Fruit fly (Drosophila melanogaster) whole organism, embryonic: ENCODE data around the gene Pde9.

Source experiments
- B-H2 ChIP-seq: fragments of 200-800 bp; sonication (Bioruptor generic); optimal IDR thresholded peaks from 2 replicates; lab custom pipeline; 2018; ENCODE audit warnings: missing biosample characterization, mild to moderate bottlenecking, missing genetic modification characterization
- CG1024 ChIP-seq: fragments of 200-800 bp; sonication (Bioruptor generic); IDR thresholded peaks from 2 replicates; pipeline ENCODE4 v1.3.6; 2022; ENCODE audit warnings: missing biosample characterization, missing genetic modification characterization
- CG10654 ChIP-seq: fragments of 200-800 bp; sonication (Bioruptor generic); optimal IDR thresholded peaks from 2 replicates; lab custom pipeline; 2016; ENCODE audit warnings: missing biosample characterization, missing genetic modification characterization
- CG11093 ChIP-seq: fragments of 200-800 bp; sonication (Bioruptor generic); IDR thresholded peaks from 3 replicates; pipeline ENCODE4 v1.3.6; 2022; ENCODE audit warnings: missing biosample characterization, missing genetic modification characterization
- CG11695 ChIP-seq: fragments of 200-800 bp; sonication (Bioruptor generic); IDR thresholded peaks from 3 replicates; pipeline ENCODE4 v1.3.6; 2022; ENCODE audit warnings: missing biosample characterization, missing genetic modification characterization
- CG12155 ChIP-seq: fragments of 200-800 bp; sonication (Bioruptor generic); optimal IDR thresholded peaks from 3 replicates; lab custom pipeline; 2016; ENCODE audit warnings: missing biosample characterization, missing genetic modification characterization
- CG15269 ChIP-seq: fragments of 200-800 bp; sonication (Bioruptor generic); optimal IDR thresholded peaks from 2 replicates; lab custom pipeline; 2018; ENCODE audit warnings: missing biosample characterization, mild to moderate bottlenecking, missing genetic modification characterization, moderate library complexity
- CG15696 ChIP-seq: fragments of 200-800 bp; sonication (Bioruptor generic); optimal IDR thresholded peaks from 2 replicates; lab custom pipeline; 2019; ENCODE audit warnings: missing biosample characterization, mild to moderate bottlenecking, missing genetic modification characterization, moderate library complexity
- CG17912 ChIP-seq: fragments of 200-800 bp; sonication (Bioruptor generic); optimal IDR thresholded peaks from 2 replicates; lab custom pipeline; 2018; ENCODE audit warnings: missing biosample characterization, mild to moderate bottlenecking, missing genetic modification characterization
- CG2712 ChIP-seq: fragments of 200-800 bp; optimal IDR thresholded peaks from 3 replicates; lab custom pipeline; 2019; ENCODE audit warnings: missing biosample characterization, mild to moderate bottlenecking, missing genetic modification characterization, moderate library complexity
- CG2875 ChIP-seq: fragments of 200-800 bp; sonication (Bioruptor generic); optimal IDR thresholded peaks from 2 replicates; lab custom pipeline; 2017; ENCODE audit warnings: missing biosample characterization, mild to moderate bottlenecking, missing genetic modification characterization, missing genetic modification reagents
- CG31441 ChIP-seq: fragments of 200-800 bp; sonication (Bioruptor generic); IDR thresholded peaks from 2 replicates; pipeline ENCODE4 v1.3.6; 2022; ENCODE audit warnings: missing biosample characterization, missing genetic modification characterization
- CG32532 ChIP-seq: fragments of 200-800 bp; sonication (Bioruptor generic); IDR thresholded peaks from 2 replicates; pipeline ENCODE4 v1.3.6; 2022; ENCODE audit warnings: missing biosample characterization, missing genetic modification characterization
- CG3407 ChIP-seq: fragments of 200-800 bp; sonication (Bioruptor generic); optimal IDR thresholded peaks from 2 replicates; lab custom pipeline; 2018; ENCODE audit warnings: missing biosample characterization, mild to moderate bottlenecking, missing genetic modification characterization
- CG4404 ChIP-seq: fragments of 200-800 bp; sonication (Bioruptor generic); IDR thresholded peaks from 2 replicates; pipeline ENCODE4 v1.3.6; 2022; ENCODE audit warnings: missing biosample characterization, missing genetic modification characterization
- CG6175 ChIP-seq: fragments of 200-800 bp; sonication (Bioruptor generic); IDR thresholded peaks from 3 replicates; pipeline ENCODE4 v1.3.6; 2022; ENCODE audit warnings: missing biosample characterization, missing genetic modification characterization
- CG6254 ChIP-seq: fragments of 200-800 bp; sonication (Bioruptor generic); optimal IDR thresholded peaks from 3 replicates; lab custom pipeline; 2017; ENCODE audit warnings: mild to moderate bottlenecking, missing biosample characterization, missing genetic modification reagents, missing genetic modification characterization
- CG6765 ChIP-seq: fragments of 200-800 bp; sonication (Bioruptor generic); optimal IDR thresholded peaks from 3 replicates; lab custom pipeline; 2017; ENCODE audit warnings: missing biosample characterization, mild to moderate bottlenecking, missing genetic modification characterization
- CG8944 ChIP-seq: fragments of 200-800 bp; sonication (Bioruptor generic); optimal IDR thresholded peaks from 3 replicates; lab custom pipeline; 2016; ENCODE audit warnings: missing biosample characterization, missing genetic modification characterization
- CoRest ChIP-seq: fragments of 200-800 bp; sonication (Bioruptor generic); optimal IDR thresholded peaks from 3 replicates; lab custom pipeline; 2018; ENCODE audit warnings: missing biosample characterization, mild to moderate bottlenecking, missing genetic modification characterization, moderate library complexity
- Drgx ChIP-seq: fragments of 200-800 bp; sonication (Bioruptor generic); IDR thresholded peaks from 2 replicates; pipeline ENCODE4 v1.3.6; 2022; ENCODE audit warnings: missing biosample characterization, missing genetic modification characterization
- Fer1 ChIP-seq: fragments of 200-800 bp; sonication (Bioruptor generic); optimal IDR thresholded peaks from 2 replicates; lab custom pipeline; 2017; ENCODE audit warnings: missing biosample characterization, mild to moderate bottlenecking, missing genetic modification characterization
- Gsc ChIP-seq: fragments of 200-800 bp; sonication (Bioruptor generic); IDR thresholded peaks from 2 replicates; pipeline ENCODE4 v1.3.6; 2022; ENCODE audit warnings: missing biosample characterization, missing genetic modification characterization
- Gug ChIP-seq: fragments of 200-800 bp; sonication (Bioruptor generic); IDR thresholded peaks from 4 replicates; pipeline ENCODE4 v1.3.6; 2022; ENCODE audit warnings: missing biosample characterization, missing genetic modification characterization
- HmgZ ChIP-seq: fragments of 200-800 bp; sonication (Bioruptor generic); optimal IDR thresholded peaks from 2 replicates; lab custom pipeline; 2018; ENCODE audit warnings: missing biosample characterization, mild to moderate bottlenecking, missing genetic modification characterization
- Hmx ChIP-seq: fragments of 200-800 bp; sonication (Bioruptor generic); optimal IDR thresholded peaks from 2 replicates; lab custom pipeline; 2016; ENCODE audit warnings: missing biosample characterization, missing genetic modification characterization
- Lhr ChIP-seq: fragments of 200-800 bp; sonication (Bioruptor generic); optimal IDR thresholded peaks from 3 replicates; lab custom pipeline; 2017; ENCODE audit warnings: mild to moderate bottlenecking, missing biosample characterization, missing genetic modification reagents, missing genetic modification characterization
- Mad ChIP-seq: fragments of 200-800 bp; sonication (Bioruptor generic); optimal IDR thresholded peaks from 2 replicates; lab custom pipeline; 2016; ENCODE audit warnings: missing biosample characterization, missing genetic modification characterization
- Myb ChIP-seq: fragments of 200-800 bp; sonication (Bioruptor generic); optimal IDR thresholded peaks from 2 replicates; lab custom pipeline; 2016; ENCODE audit warnings: missing biosample characterization, missing genetic modification characterization
- Taf1 ChIP-seq: fragments of 200-800 bp; sonication (Bioruptor generic); IDR thresholded peaks from 2 replicates; pipeline ENCODE4 v1.3.6; 2022; ENCODE audit warnings: missing biosample characterization, missing genetic modification characterization
- aop ChIP-seq: fragments of 200-800 bp; sonication (Bioruptor generic); IDR thresholded peaks from 2 replicates; pipeline ENCODE4 v1.3.6; 2022; ENCODE audit warnings: missing biosample characterization, missing genetic modification characterization
- ase ChIP-seq: fragments of 200-800 bp; sonication (Bioruptor generic); IDR thresholded peaks from 3 replicates; pipeline ENCODE4 v1.3.6; 2022; ENCODE audit warnings: missing biosample characterization, missing genetic modification characterization
- bbx ChIP-seq: fragments of 200-800 bp; sonication (Bioruptor generic); IDR thresholded peaks from 2 replicates; pipeline ENCODE4 v1.3.6; 2022; ENCODE audit warnings: missing biosample characterization, missing genetic modification characterization; ENCODE audit not compliant: partially characterized antibody
- corto ChIP-seq: fragments of 200-800 bp; sonication (Bioruptor generic); optimal IDR thresholded peaks from 2 replicates; lab custom pipeline; 2016; ENCODE audit warnings: missing biosample characterization, mild to moderate bottlenecking, missing genetic modification characterization, moderate library complexity
- dan ChIP-seq: fragments of 200-800 bp; sonication (Bioruptor generic); IDR thresholded peaks from 2 replicates; pipeline ENCODE4 v1.3.6; 2022; ENCODE audit warnings: missing biosample characterization, missing genetic modification characterization
- fd64A ChIP-seq: fragments of 200-800 bp; sonication (Bioruptor generic); optimal IDR thresholded peaks from 3 replicates; lab custom pipeline; 2018; ENCODE audit warnings: missing biosample characterization, mild to moderate bottlenecking, missing genetic modification characterization
- fd96Cb ChIP-seq: fragments of 200-800 bp; sonication (Bioruptor generic); optimal IDR thresholded peaks from 2 replicates; lab custom pipeline; 2018; ENCODE audit warnings: missing biosample characterization, mild to moderate bottlenecking, missing genetic modification characterization, moderate library complexity
- gce ChIP-seq: fragments of 200-800 bp; sonication (Bioruptor generic); IDR thresholded peaks from 3 replicates; pipeline ENCODE4 v1.3.6; 2022; ENCODE audit warnings: missing biosample characterization, missing genetic modification characterization
- grau ChIP-seq: fragments of 200-800 bp; optimal IDR thresholded peaks from 3 replicates; lab custom pipeline; 2019; ENCODE audit warnings: missing biosample characterization, mild to moderate bottlenecking, missing genetic modification characterization, moderate library complexity
- hkb ChIP-seq, 2 experiments: fragments of 200-800 bp in 1 of 2; fragments of >200 bp in 1 of 2; sonication (Bioruptor generic) in 1 of 2; IDR thresholded peaks in 1 of 2; optimal IDR thresholded peaks in 1 of 2; 2 replicates each; pipeline versions ENCODE4 v1.3.6 to Lab custom; 2017 to 2022; ENCODE audit warnings: missing biosample characterization in 1 of 2, missing genetic modification characterization in 1 of 2
- ken ChIP-seq: fragments of 200-800 bp; sonication (Bioruptor generic); IDR thresholded peaks from 3 replicates; pipeline ENCODE4 v1.3.6; 2022; ENCODE audit warnings: missing biosample characterization, missing genetic modification characterization
- kni ChIP-seq: fragments of 200-800 bp; sonication (Bioruptor generic); optimal IDR thresholded peaks from 3 replicates; lab custom pipeline; 2017; ENCODE audit warnings: mild to moderate bottlenecking, missing biosample characterization, missing genetic modification reagents, missing genetic modification characterization
- lbe ChIP-seq: fragments of 200-800 bp; sonication (Bioruptor generic); optimal IDR thresholded peaks from 2 replicates; lab custom pipeline; 2016; ENCODE audit warnings: missing biosample characterization, mild to moderate bottlenecking, missing genetic modification characterization
- lmd ChIP-seq: fragments of 200-800 bp; sonication (Bioruptor generic); IDR thresholded peaks from 2 replicates; pipeline ENCODE4 v1.3.6; 2022; ENCODE audit warnings: missing biosample characterization, missing genetic modification characterization
- luna ChIP-seq: fragments of 200-800 bp; sonication (Bioruptor generic); optimal IDR thresholded peaks from 2 replicates; lab custom pipeline; 2016; ENCODE audit warnings: missing biosample characterization, missing genetic modification characterization
- org-1 ChIP-seq: fragments of 200-800 bp; sonication (Bioruptor generic); optimal IDR thresholded peaks from 2 replicates; lab custom pipeline; 2017; ENCODE audit warnings: missing biosample characterization, missing genetic modification characterization
- sd ChIP-seq: fragments of 200-800 bp; sonication (Bioruptor generic); optimal IDR thresholded peaks from 3 replicates; lab custom pipeline; 2018; ENCODE audit warnings: missing biosample characterization, mild to moderate bottlenecking, missing genetic modification characterization, moderate library complexity
- sna ChIP-seq: fragments of 200-800 bp; sonication (Bioruptor generic); IDR thresholded peaks from 2 replicates; pipeline ENCODE4 v1.3.6; 2022; ENCODE audit warnings: missing biosample characterization, missing genetic modification characterization; ENCODE audit not compliant: partially characterized antibody

The Pde9 gene

dm6 chrX:12925426-12926256, 28.5 kb upstream of the Pde9 start (continued):
- TF ChIP-seq Drgx (GFP tag; lab: Robert Waterston, UW) (peak; percentile 39; the same call in 1 of the 2 replicates), CG6175 (no peak), fd96Cb (tag; lab: Kevin White, UChicago) (peak; percentile 49), CG11695 (peak; percentile 76), grau (tag; lab: Kevin White, UChicago) (peak; percentile 63), lmd (GFP tag; lab: Robert Waterston, UW) (peak; percentile 42; the same call in 1 of the 2 replicates), corto (GFP tag; lab: Kevin White, UChicago) (no peak), CG3407 (GFP tag; lab: Kevin White, UChicago) (no peak), aop (GFP tag; lab: Robert Waterston, UW) (no peak), CoRest (tag; lab: Kevin White, UChicago) (peak; percentile 66), ase (GFP tag; lab: Robert Waterston, UW) (no peak), CG15269 (tag; lab: Kevin White, UChicago) (peak; percentile 46), CG8944 (GFP tag; lab: Kevin White, UChicago) (no peak), CG6254 (GFP tag; lab: Kevin White, UChicago) (no peak), CG1024 (GFP tag; lab: Robert Waterston, UW) (peak; percentile 26; the same call in 1 of the 2 replicates), hkb (optimal IDR thresholded peaks at IDR 0.05; lab: Kevin White, UChicago) (no peak), hkb (GFP tag; IDR thresholded peaks at IDR 0.05; lab: Robert Waterston, UW) (peak; percentile 78), Lhr (GFP tag; lab: Kevin White, UChicago) (no peak), Myb (no peak), CG32532 (GFP tag; lab: Robert Waterston, UW) (peak; percentile 61; the same call in 1 of the 2 replicates), HmgZ (tag; lab: Kevin White, UChicago) (no peak), CG2875 (GFP tag; lab: Kevin White, UChicago) (peak; percentile 23), CG4404 (peak; percentile 76), sd (tag; lab: Kevin White, UChicago) (no peak), Fer1 (GFP tag; lab: Kevin White, UChicago) (peak; percentile 76), CG12155 (GFP tag; lab: Kevin White, UChicago) (no peak), Hmx (no peak), CG6765 (GFP tag; lab: Kevin White, UChicago) (no peak), CG11093 (peak; percentile 65; the same call in 2 of the 3 replicates), sna (GFP tag; lab: Robert Waterston, UW) (no peak), org-1 (GFP tag; lab: Kevin White, UChicago) (peak; percentile 56), gce (GFP tag; lab: Robert Waterston, UW) (0 out of 3 replicates have a peak, but pooled peaks have one; percentile 22), dan (GFP tag; lab: Robert Waterston, UW) (0 out of 2 replicates have a peak, but pooled peaks have one; percentile 10), Gug (GFP tag; lab: Robert Waterston, UW) (peak; percentile 47; the same call in 2 of the 4 replicates), CG10654 (GFP tag; lab: Kevin White, UChicago) (peak; percentile 28), CG17912 (GFP tag; lab: Kevin White, UChicago) (no peak), CG15696 (tag; lab: Kevin White, UChicago) (peak; percentile 31), lbe (GFP tag; lab: Kevin White, UChicago) (no peak), ken (GFP tag; lab: Robert Waterston, UW) (peak; percentile 79), CG31441 (GFP tag; lab: Robert Waterston, UW) (peak; percentile 81), Gsc (0 out of 2 replicates have a peak, but pooled peaks have one; percentile 22), CG2712 (tag; lab: Kevin White, UChicago) (peak; percentile 74), Mad (GFP tag; lab: Kevin White, UChicago) (no peak), B-H2 (GFP tag; lab: Kevin White, UChicago) (no peak), bbx (GFP tag; lab: Robert Waterston, UW) (no peak), kni (GFP tag; lab: Kevin White, UChicago) (no peak), Taf1 (GFP tag; lab: Robert Waterston, UW) (no peak; the same call in 1 of the 2 replicates), luna (no peak), fd64A (GFP tag; lab: Kevin White, UChicago) (no peak)
